Worm (Caenorhabditis elegans) whole organism, early embryonic: ENCODE measurements around the gene C13C4.8.

ENCODE experiments used
- ama-1 ChIP-seq: fragments of 150-350 bp; optimal IDR thresholded peaks from 2 replicates; lab custom pipeline; 2014
- pes-1 ChIP-seq: fragments of 200-800 bp; sonication (Bioruptor generic); IDR thresholded peaks from 2 replicates; pipeline ENCODE4 v1.3.6; 2022; ENCODE audit warnings: missing genetic modification reagents, missing genetic modification characterization, missing compliant biosample characterization
- scrt-1 ChIP-seq: fragments of 200-800 bp; sonication (Bioruptor generic); IDR thresholded peaks from 2 replicates; pipeline ENCODE4 v1.3.6; 2022; ENCODE audit warnings: missing genetic modification characterization, missing compliant biosample characterization
- tbx-11 ChIP-seq: fragments of 200-800 bp; sonication (Bioruptor generic); IDR thresholded peaks from 2 replicates; pipeline ENCODE4 v1.3.6; 2022; ENCODE audit warnings: missing genetic modification characterization, missing compliant biosample characterization

DNA sequence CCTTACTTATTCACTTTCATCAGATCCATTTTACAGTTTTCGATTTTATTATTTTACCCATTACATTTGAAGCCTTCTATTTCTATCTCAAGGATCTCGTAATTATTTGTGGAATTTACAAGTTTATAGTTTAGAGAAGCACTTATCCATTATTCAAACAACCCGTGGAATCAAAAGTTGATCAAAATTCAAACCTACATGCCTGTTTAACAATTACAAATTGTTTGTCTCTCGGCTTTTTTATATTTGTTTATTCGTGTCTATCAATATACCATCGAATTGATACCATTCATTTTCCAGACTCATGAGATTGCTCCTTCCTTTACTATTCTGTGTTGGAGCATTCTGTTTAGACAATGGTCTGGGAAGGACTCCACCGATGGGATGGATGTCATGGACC, 30.9 kb upstream of the C13C4.8 start, which contains the start of gene gana-1:
- TF ChIP-seq ama-1 (lab: Kevin White, UChicago) (no peak), pes-1 (GFP tag; lab: Robert Waterston, UW) (no peak), scrt-1 (GFP tag; lab: Robert Waterston, UW) (no peak), tbx-11 (GFP tag; lab: Robert Waterston, UW) (no peak)
